Worm (Caenorhabditis elegans) whole organism, L4 larva: ENCODE results near the gene atgp-2.

Experiments
- D1046.2 ChIP-seq: fragments of 200-800 bp; sonication (Bioruptor generic); IDR thresholded peaks from 2 replicates; pipeline ENCODE4 v1.3.6; 2022; ENCODE audit warnings: missing genetic modification characterization, missing compliant biosample characterization
- F26F4.8 ChIP-seq: fragments of 200-800 bp; sonication (Bioruptor generic); conservative IDR thresholded peaks from 2 replicates; pipeline ENCODE4 v1.3.6; 2022; ENCODE audit warnings: missing genetic modification characterization, missing compliant biosample characterization
- Y105C5A.15 ChIP-seq: fragments of 200-800 bp; sonication (Bioruptor generic); IDR thresholded peaks from 2 replicates; pipeline ENCODE4 v1.3.6; 2022; ENCODE audit warnings: missing genetic modification characterization, missing compliant biosample characterization
- aha-1 ChIP-seq: fragments of 150-350 bp; peaks from one replicate; lab custom pipeline; 2014; ENCODE audit warnings: missing biosample characterization, missing genetic modification characterization
- ama-1 ChIP-seq: fragments of 150-350 bp; optimal IDR thresholded peaks from 2 replicates; lab custom pipeline; 2014; ENCODE audit warnings: inconsistent platforms, mixed read lengths
- attf-4 ChIP-seq: sonication (generic microtip); optimal IDR thresholded peaks from 3 replicates; lab custom pipeline; 2017; ENCODE audit warnings: missing biosample characterization, missing genetic modification characterization
- ceh-62 ChIP-seq: sonication (generic microtip); optimal IDR thresholded peaks from 2 replicates; lab custom pipeline; 2017; ENCODE audit warnings: missing biosample characterization, missing genetic modification characterization
- ces-1 ChIP-seq: fragments of 150-350 bp; sonication (generic microtip); optimal IDR thresholded peaks from 4 replicates; lab custom pipeline; 2014; ENCODE audit warnings: missing biosample characterization, missing genetic modification reagents, missing genetic modification characterization
- daf-12 ChIP-seq: fragments of 150-350 bp; optimal IDR thresholded peaks from 2 replicates; lab custom pipeline; 2014; ENCODE audit warnings: missing biosample characterization, missing genetic modification reagents, missing genetic modification characterization
- daf-16 ChIP-seq, 3 experiments: sonication (generic microtip); optimal IDR thresholded peaks; 2 replicates each; lab custom pipeline; 2016 to 2017; ENCODE audit warnings: missing genetic modification characterization in 3 of 3, missing genetic modification reagents in 3 of 3, mild to moderate bottlenecking in 2 of 3, missing compliant biosample characterization in 2 of 3, missing biosample characterization in 1 of 3, moderate library complexity in 1 of 3
- daf-19 ChIP-seq: fragments of 200-800 bp; sonication (Bioruptor generic); conservative IDR thresholded peaks from 2 replicates; pipeline ENCODE4 v1.3.6; 2022; ENCODE audit warnings: missing genetic modification characterization, missing compliant biosample characterization
- dmd-9 ChIP-seq: fragments of 200-800 bp; sonication (Bioruptor generic); IDR thresholded peaks from 2 replicates; pipeline ENCODE4 v1.3.6; 2022; ENCODE audit warnings: missing genetic modification reagents, missing genetic modification characterization, missing compliant biosample characterization
- dpl-1 ChIP-seq: fragments of 150-350 bp; optimal IDR thresholded peaks from 2 replicates; lab custom pipeline; 2014; ENCODE audit warnings: missing biosample characterization, missing genetic modification reagents, missing genetic modification characterization
- duxl-1 ChIP-seq: sonication (generic microtip); optimal IDR thresholded peaks from 2 replicates; lab custom pipeline; 2016; ENCODE audit warnings: mild to moderate bottlenecking, missing genetic modification characterization, moderate library complexity, missing compliant biosample characterization; ENCODE audit not compliant: poor library complexity
- dve-1 ChIP-seq: sonication (generic microtip); optimal IDR thresholded peaks from 2 replicates; lab custom pipeline; 2017; ENCODE audit warnings: antibody characterized with exemption, mild to moderate bottlenecking, missing genetic modification characterization, missing compliant biosample characterization; ENCODE audit not compliant: insufficient read depth
- egl-43 ChIP-seq: fragments of 200-800 bp; sonication (Bioruptor generic); IDR thresholded peaks from 2 replicates; pipeline ENCODE4 v1.3.6; 2022; ENCODE audit warnings: missing genetic modification reagents, missing genetic modification characterization, missing compliant biosample characterization
- hif-1 ChIP-seq, 2 experiments: sonication (generic microtip); optimal IDR thresholded peaks; 2 replicates each; lab custom pipeline; 2016 to 2017; ENCODE audit warnings: missing compliant biosample characterization in 2 of 2, missing genetic modification characterization in 2 of 2, missing genetic modification reagents in 2 of 2, missing genotype in 2 of 2, mild to moderate bottlenecking in 1 of 2
- hlh-11 ChIP-seq: fragments of 200-800 bp; sonication (Bioruptor generic); optimal IDR thresholded peaks from 2 replicates; lab custom pipeline; 2018; ENCODE audit warnings: mild to moderate bottlenecking, missing genetic modification characterization, missing compliant biosample characterization
- hlh-30 ChIP-seq: sonication (generic microtip); optimal IDR thresholded peaks from 2 replicates; lab custom pipeline; 2017; ENCODE audit warnings: antibody characterized with exemption, mild to moderate bottlenecking, missing genetic modification characterization, missing compliant biosample characterization; ENCODE audit not compliant: insufficient read depth
- hmg-1.1 ChIP-seq: fragments of 200-800 bp; sonication (Bioruptor generic); IDR thresholded peaks from 2 replicates; pipeline ENCODE4 v1.3.6; 2022; ENCODE audit warnings: missing genetic modification reagents, missing genetic modification characterization, missing compliant biosample characterization
- lin-13 ChIP-seq: fragments of 150-350 bp; optimal IDR thresholded peaks from 2 replicates; lab custom pipeline; 2014; ENCODE audit warnings: missing biosample characterization, missing genetic modification reagents, missing genetic modification characterization
- lin-38 ChIP-seq: fragments of 200-800 bp; sonication (Bioruptor generic); IDR thresholded peaks from 2 replicates; pipeline ENCODE4 v1.3.6; 2022; ENCODE audit warnings: missing genetic modification reagents, missing genetic modification characterization, missing compliant biosample characterization
- lir-3 ChIP-seq: sonication (generic microtip); optimal IDR thresholded peaks from 2 replicates; lab custom pipeline; 2016; ENCODE audit warnings: mild to moderate bottlenecking, missing genetic modification characterization, missing compliant biosample characterization
- mdl-1 ChIP-seq, 2 experiments: fragments of 150-350 bp in 1 of 2; sonication (generic microtip) in 1 of 2; optimal IDR thresholded peaks; 2 replicates each; lab custom pipeline; 2014 to 2017; ENCODE audit warnings: missing biosample characterization in 2 of 2, missing genetic modification characterization in 2 of 2
- mdt-29 ChIP-seq: fragments of 200-800 bp; sonication (Bioruptor generic); IDR thresholded peaks from 2 replicates; pipeline ENCODE4 v1.3.6; 2022; ENCODE audit warnings: missing genetic modification reagents, missing genetic modification characterization, missing compliant biosample characterization
- mes-2 ChIP-seq: sonication (generic microtip); optimal IDR thresholded peaks from 2 replicates; lab custom pipeline; 2016; ENCODE audit warnings: missing genotype, mild to moderate bottlenecking, missing genetic modification characterization, missing compliant biosample characterization; ENCODE audit not compliant: poor library complexity, severe bottlenecking
- mxl-2 ChIP-seq: fragments of 200-800 bp; sonication (Bioruptor generic); conservative IDR thresholded peaks from 2 replicates; pipeline ENCODE4 v1.3.6; 2022; ENCODE audit warnings: missing genetic modification reagents, missing genetic modification characterization, missing compliant biosample characterization
- nhr-10 ChIP-seq: fragments of 150-350 bp; optimal IDR thresholded peaks from 2 replicates; lab custom pipeline; 2014; ENCODE audit warnings: missing biosample characterization, missing genetic modification characterization
- nhr-11 ChIP-seq: fragments of 150-350 bp; optimal IDR thresholded peaks from 2 replicates; lab custom pipeline; 2014; ENCODE audit warnings: missing biosample characterization, missing genetic modification characterization
- nhr-111 ChIP-seq: fragments of 200-800 bp; sonication (Bioruptor generic); optimal IDR thresholded peaks from 2 replicates; lab custom pipeline; 2018; ENCODE audit warnings: mild to moderate bottlenecking, missing genetic modification characterization, missing compliant biosample characterization
- nhr-28 ChIP-seq: fragments of 150-350 bp; optimal IDR thresholded peaks from 2 replicates; lab custom pipeline; 2014; ENCODE audit warnings: missing biosample characterization, missing genetic modification characterization
- nhr-42 ChIP-seq: fragments of 200-800 bp; sonication (Bioruptor generic); IDR thresholded peaks from 2 replicates; pipeline ENCODE4 v1.3.6; 2022; ENCODE audit warnings: missing genetic modification characterization, missing compliant biosample characterization
- nhr-48 ChIP-seq: sonication (generic microtip); optimal IDR thresholded peaks from 2 replicates; lab custom pipeline; 2016; ENCODE audit warnings: mild to moderate bottlenecking, missing genetic modification characterization, missing compliant biosample characterization
- nhr-76 ChIP-seq: fragments of 150-350 bp; optimal IDR thresholded peaks from 2 replicates; lab custom pipeline; 2014; ENCODE audit warnings: missing biosample characterization, missing genetic modification characterization
- pha-4 ChIP-seq, 2 experiments: fragments of 150-350 bp in 1 of 2; fragments of 200-800 bp in 1 of 2; sonication (Bioruptor generic) in 1 of 2; IDR thresholded peaks in 1 of 2; optimal IDR thresholded peaks in 1 of 2; 2 replicates each; pipeline versions ENCODE4 v1.3.6 to Lab custom; 2014 to 2022; ENCODE audit warnings: missing genetic modification characterization in 2 of 2, missing genetic modification reagents in 2 of 2, missing biosample characterization in 1 of 2, missing compliant biosample characterization in 1 of 2
- php-3 ChIP-seq: fragments of 200-800 bp; sonication (Bioruptor generic); IDR thresholded peaks from 2 replicates; pipeline ENCODE4 v1.3.6; 2022; ENCODE audit warnings: missing genetic modification reagents, missing genetic modification characterization, missing compliant biosample characterization
- pqm-1 ChIP-seq: sonication (generic microtip); optimal IDR thresholded peaks from 2 replicates; lab custom pipeline; 2017; ENCODE audit warnings: missing biosample characterization, missing genetic modification characterization
- rbr-2 ChIP-seq: sonication (generic microtip); optimal IDR thresholded peaks from 2 replicates; lab custom pipeline; 2016; ENCODE audit warnings: missing genotype, missing genetic modification characterization, missing compliant biosample characterization
- set-16 ChIP-seq: fragments of 200-800 bp; sonication (Bioruptor generic); IDR thresholded peaks from 2 replicates; pipeline ENCODE4 v1.3.6; 2022; ENCODE audit warnings: missing genetic modification reagents, missing genetic modification characterization, missing compliant biosample characterization
- skn-1 ChIP-seq: fragments of 150-350 bp; optimal IDR thresholded peaks from 2 replicates; lab custom pipeline; 2014; ENCODE audit warnings: missing biosample characterization, missing genetic modification characterization
- tag-97 ChIP-seq: fragments of 200-800 bp; sonication (Bioruptor generic); IDR thresholded peaks from 2 replicates; pipeline ENCODE4 v1.3.6; 2022; ENCODE audit warnings: missing genetic modification characterization, missing compliant biosample characterization
- zag-1 ChIP-seq: fragments of 150-350 bp; optimal IDR thresholded peaks from 2 replicates; lab custom pipeline; 2014; ENCODE audit warnings: missing biosample characterization, missing genetic modification characterization
- ztf-11 ChIP-seq: fragments of 150-350 bp; optimal IDR thresholded peaks from 2 replicates; lab custom pipeline; 2014; ENCODE audit warnings: missing biosample characterization, missing genetic modification characterization
- ztf-7 ChIP-seq: fragments of 150-350 bp; optimal IDR thresholded peaks from 2 replicates; lab custom pipeline; 2014; ENCODE audit warnings: missing biosample characterization, missing genetic modification characterization

Gene atgp-2

ce11 chrII:14599933-14600630 lies 43.8 kb downstream of the atgp-2 start (continued):
- TF ChIP-seq set-16 (GFP tag; lab: Robert Waterston, UW): no peak
- TF ChIP-seq nhr-76 (tag; lab: Kevin White, UChicago): no peak
- TF ChIP-seq pqm-1: peak; percentile 61
- TF ChIP-seq nhr-42 (GFP tag; lab: Robert Waterston, UW): no peak
- TF ChIP-seq ces-1: no peak
- no peak for TF ChIP-seq dmd-9
- no peak for TF ChIP-seq egl-43 (GFP tag; lab: Robert Waterston, UW)
- no peak for TF ChIP-seq zag-1 (tag; lab: Kevin White, UChicago)
- TF ChIP-seq php-3: peak; percentile 74; the same call in 1 of the 2 replicates
- TF ChIP-seq daf-12 (tag; lab: Kevin White, UChicago): no peak
- TF ChIP-seq lir-3: no peak

- TF ChIP-seq nhr-28 (tag; lab: Kevin White, UChicago) (peak; percentile 43), dpl-1 (GFP tag; lab: Kevin White, UChicago) (no peak), lir-3 (no peak), nhr-111 (GFP tag; lab: Kevin White, UChicago) (no peak), mdt-29 (no peak), mdl-1 (tag; optimal IDR thresholded peaks at IDR 0.05; lab: Kevin White, UChicago) (no peak), ztf-11 (tag; lab: Kevin White, UChicago) (no peak), daf-19 (GFP tag; lab: Robert Waterston, UW) (no peak), hmg-1.1 (GFP tag; lab: Robert Waterston, UW) (no peak), daf-16 (GFP tag; optimal IDR thresholded peaks at IDR 0.05; lab: Kevin White, UChicago) (no peak), daf-16 (tag; optimal IDR thresholded peaks at IDR 0.05; lab: Kevin White, UChicago) (peak; percentile 79), Y105C5A.15 (GFP tag; lab: Robert Waterston, UW) (0 out of 2 replicates have a peak, but pooled peaks have one; percentile 58), hlh-11 (tag; lab: Kevin White, UChicago) (no peak), aha-1 (peak; percentile 54), nhr-48 (no peak), skn-1 (no peak), D1046.2 (GFP tag; lab: Robert Waterston, UW) (no peak), nhr-42 (GFP tag; lab: Robert Waterston, UW) (no peak), tag-97 (GFP tag; lab: Robert Waterston, UW) (no peak), hlh-30 (tag; lab: Kevin White, UChicago) (peak; percentile 12), lin-38 (GFP tag; lab: Robert Waterston, UW) (no peak), dve-1 (tag; lab: Kevin White, UChicago) (peak; percentile 24)
Observed at ce11 chrII:14599284-14599862, 44.5 kb downstream of the atgp-2 start.

ce11 chrII:14598367-14598766 lies 45.5 kb downstream of the atgp-2 start:
- no peak for TF ChIP-seq F26F4.8 (GFP tag; lab: Robert Waterston, UW)
- no peak for TF ChIP-seq attf-4
- no peak for TF ChIP-seq ztf-7 (tag; lab: Kevin White, UChicago)
- no peak for TF ChIP-seq ceh-62 (tag; lab: Kevin White, UChicago)
- peak; percentile 91 for TF ChIP-seq hlh-11 (tag; lab: Kevin White, UChicago)
- peak; percentile 21 for TF ChIP-seq dpl-1 (GFP tag; lab: Kevin White, UChicago)
- no peak for TF ChIP-seq duxl-1
- TF ChIP-seq hlh-30 (tag; lab: Kevin White, UChicago): peak; percentile 97
- TF ChIP-seq nhr-10: peak; percentile 67
- peak; percentile 45 for TF ChIP-seq pqm-1
- TF ChIP-seq pha-4 (GFP tag; IDR thresholded peaks at IDR 0.05; lab: Robert Waterston, UW): peak; percentile 23; the same call in 1 of the 2 replicates
- no peak for TF ChIP-seq pha-4 (tag; optimal IDR thresholded peaks at IDR 0.05; lab: Kevin White, UChicago)
- TF ChIP-seq hmg-1.1 (GFP tag; lab: Robert Waterston, UW): peak; percentile 59
- peak; percentile 92 for TF ChIP-seq mdt-29
- TF ChIP-seq nhr-48: peak; percentile 68
- peak; percentile 56 for TF ChIP-seq mes-2 (tag; lab: Kevin White, UChicago)
- TF ChIP-seq nhr-42 (GFP tag; lab: Robert Waterston, UW): peak; percentile 73
- no peak for TF ChIP-seq rbr-2 (tag; lab: Kevin White, UChicago)
- TF ChIP-seq lin-13: peak; percentile 37
- TF ChIP-seq dve-1 (tag; lab: Kevin White, UChicago): peak; percentile 99
- no peak for TF ChIP-seq ama-1 (lab: Kevin White, UChicago)
- TF ChIP-seq nhr-11 (tag; lab: Kevin White, UChicago): peak; percentile 92
- TF ChIP-seq hif-1 (tag; optimal IDR thresholded peaks at IDR 0.05; lab: Kevin White, UChicago): peak; percentile 36 to 76
- TF ChIP-seq mxl-2 (GFP tag; lab: Robert Waterston, UW): peak; percentile 62; the same call in 1 of the 2 replicates
